Worm (Caenorhabditis elegans): ENCODE results near the gene T05C3.2.
A peak's percentile ranks its signal among the peaks of the same experiment; 100 is the strongest.

The T05C3.2 gene

DNA sequence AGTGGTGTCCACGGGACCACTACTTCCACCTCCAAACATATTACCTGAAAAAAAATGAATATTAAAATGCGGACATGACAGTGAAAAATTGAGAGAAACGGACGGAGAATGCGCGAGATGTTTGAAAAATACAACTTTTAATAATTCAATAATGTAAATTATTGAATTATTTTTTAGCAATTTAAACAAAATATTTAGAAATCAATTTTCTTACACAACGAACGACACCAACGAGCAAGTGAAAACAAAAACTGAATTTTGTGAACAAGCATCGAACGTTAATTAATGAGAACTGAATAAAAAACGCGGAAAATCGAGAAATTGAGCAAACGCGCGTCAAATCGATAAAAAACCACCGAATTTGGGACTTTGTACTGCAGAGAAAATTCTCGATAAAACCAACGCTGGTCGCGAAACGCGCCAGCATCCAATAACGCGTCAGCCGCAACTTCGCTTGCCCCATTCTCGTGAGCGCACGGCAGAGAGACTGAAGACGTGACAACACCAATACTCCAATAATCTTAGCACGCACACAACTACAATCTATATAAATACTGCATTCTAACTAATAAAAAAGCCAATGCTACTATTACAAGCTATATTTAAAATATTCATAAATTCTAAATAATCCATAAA is 11.4 kb downstream of the T05C3.2 start, which contains the start of the genes dnj-19 and nhr-47 (continued):
- TF ChIP-seq grh-1 (GFP tag; IDR thresholded peaks at IDR 0.05) = peak; percentile 90
- peak; percentile 36 for TF ChIP-seq fkh-4 (tag; optimal IDR thresholded peaks at IDR 0.05; ENCODE audit: borderline replicate concordance)
- no peak for TF ChIP-seq C34B4.2 (tag; optimal IDR thresholded peaks at IDR 0.05)
- peak; percentile 17; the same call in 1 of the 2 replicates for TF ChIP-seq unc-98 (GFP tag; IDR thresholded peaks at IDR 0.05)
- peak; percentile 79 for TF ChIP-seq lir-3 (tag; optimal IDR thresholded peaks at IDR 0.05; ENCODE audit: poor library complexity)
- TF ChIP-seq sox-4 (tag; optimal IDR thresholded peaks at IDR 0.05) = peak; percentile 91
- peak; percentile 95 for TF ChIP-seq tbx-2 (tag; optimal IDR thresholded peaks at IDR 0.05)
- no peak for TF ChIP-seq ama-1 (optimal IDR thresholded peaks at IDR 0.05)
- peak; percentile 36 for TF ChIP-seq nhr-12 (tag; optimal IDR thresholded peaks at IDR 0.05)
- TF ChIP-seq ztf-4 (tag; optimal IDR thresholded peaks at IDR 0.05) = peak; percentile 67
- TF ChIP-seq nhr-84 (tag; optimal IDR thresholded peaks at IDR 0.05) = no peak
- TF ChIP-seq fkh-8 (tag; optimal IDR thresholded peaks at IDR 0.05) = peak; percentile 96
- no peak for TF ChIP-seq hlh-4 (tag; optimal IDR thresholded peaks at IDR 0.05)
- no peak for TF ChIP-seq tlp-1 (tag; optimal IDR thresholded peaks at IDR 0.05)
- TF ChIP-seq pqm-1 (tag; optimal IDR thresholded peaks at IDR 0.05) = no peak
- no peak for TF ChIP-seq ets-5 (GFP tag; IDR thresholded peaks at IDR 0.05)
- TF ChIP-seq nhr-71 (tag; optimal IDR thresholded peaks at IDR 0.05) = peak; percentile 96

ce11 chrV:5509134-5509533 is 15.6 kb downstream of the T05C3.2 start:
- TF ChIP-seq nhr-47 (tag; optimal IDR thresholded peaks at IDR 0.05) (no peak), dpl-1 (GFP tag; optimal IDR thresholded peaks at IDR 0.05) (no peak), ztf-4 (tag; optimal IDR thresholded peaks at IDR 0.05) (no peak), lin-35 (GFP tag; optimal IDR thresholded peaks at IDR 0.05) (no peak), egl-13 (tag; optimal IDR thresholded peaks at IDR 0.05) (no peak), ama-1 (optimal IDR thresholded peaks at IDR 0.05) (no peak), mep-1 (tag; optimal IDR thresholded peaks at IDR 0.05) (no peak), lsy-2 (tag; optimal IDR thresholded peaks at IDR 0.05) (no peak), lin-13 (GFP tag; optimal IDR thresholded peaks at IDR 0.05) (no peak), fkh-10 (GFP tag; optimal IDR thresholded peaks at IDR 0.05) (no peak), nhr-12 (tag; optimal IDR thresholded peaks at IDR 0.05) (no peak), lin-15B (tag; optimal IDR thresholded peaks at IDR 0.05) (no peak)

DNA sequence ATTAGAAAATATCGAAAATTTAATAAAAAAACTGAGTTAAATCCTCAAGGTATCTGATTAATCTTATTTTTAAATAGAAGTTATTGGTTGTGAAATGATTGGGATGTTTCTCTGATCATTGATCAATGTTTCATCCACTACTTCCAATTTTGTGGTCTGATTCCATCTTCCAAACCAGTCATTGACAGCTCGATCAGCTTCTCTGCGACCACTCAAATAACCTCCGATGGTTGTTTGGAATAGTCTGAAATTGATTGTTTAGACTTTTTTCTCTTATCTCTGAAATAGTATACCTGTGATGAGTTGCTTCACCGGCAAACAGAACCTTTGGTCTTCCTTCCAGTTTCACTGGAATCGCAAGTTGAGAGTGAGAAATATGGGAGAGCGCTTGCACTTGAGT is 16.4 kb downstream of the T05C3.2 start:
- TF ChIP-seq zag-1 (tag; optimal IDR thresholded peaks at IDR 0.05) = no peak
- TF ChIP-seq lsy-2 (tag; optimal IDR thresholded peaks at IDR 0.05) = no peak
- no peak for TF ChIP-seq egl-13 (tag; optimal IDR thresholded peaks at IDR 0.05)
- TF ChIP-seq ces-1 (GFP tag; optimal IDR thresholded peaks at IDR 0.05) = no peak
- TF ChIP-seq ceh-90 (tag; optimal IDR thresholded peaks at IDR 0.05) = no peak
- TF ChIP-seq nhr-71 (tag; optimal IDR thresholded peaks at IDR 0.05) = no peak
- no peak for TF ChIP-seq ztf-11 (tag; optimal IDR thresholded peaks at IDR 0.05)
- TF ChIP-seq ztf-4 (tag; optimal IDR thresholded peaks at IDR 0.05) = no peak
- TF ChIP-seq egl-27 (tag; optimal IDR thresholded peaks at IDR 0.05) = no peak
- TF ChIP-seq lir-3 (tag; optimal IDR thresholded peaks at IDR 0.05; ENCODE audit: poor library complexity) = no peak
- TF ChIP-seq nhr-47 (tag; optimal IDR thresholded peaks at IDR 0.05) = no peak

DNA sequence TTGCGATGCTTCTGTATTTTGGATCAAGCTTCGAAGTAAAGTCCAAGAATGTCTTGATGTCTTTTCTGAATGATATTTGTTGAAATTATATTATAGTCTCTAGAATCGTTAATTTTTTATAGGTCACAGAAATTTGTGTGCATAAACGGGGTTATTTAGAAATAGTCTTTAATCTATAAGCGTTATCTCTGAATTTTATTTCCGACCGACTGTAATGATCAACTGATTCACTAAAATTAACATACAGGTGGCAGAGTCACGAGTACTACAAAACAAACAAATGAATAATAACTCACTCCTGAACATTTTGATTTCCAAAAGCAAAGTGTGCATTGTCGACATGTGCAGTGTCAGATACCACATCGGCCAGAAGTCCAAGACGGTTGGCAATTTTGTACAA is 18.2 kb downstream of the T05C3.2 start:
- peak; percentile 67 for TF ChIP-seq elt-2 (tag; optimal IDR thresholded peaks at IDR 0.05)
- peak in 1 of 2 experiments; percentile 27 for TF ChIP-seq lin-35 (GFP tag; optimal IDR thresholded peaks at IDR 0.05)
- TF ChIP-seq jun-1 (tag; optimal IDR thresholded peaks at IDR 0.05) = no peak

ce11 chrV:5512559-5512958 is 19.0 kb downstream of the T05C3.2 start:
- TF ChIP-seq elt-2 (tag; optimal IDR thresholded peaks at IDR 0.05) = peak; percentile 80
- TF ChIP-seq pqm-1 (tag; optimal IDR thresholded peaks at IDR 0.05) = peak; percentile 75
- peak in 1 of 2 experiments; percentile 0 for TF ChIP-seq lin-35 (GFP tag; optimal IDR thresholded peaks at IDR 0.05)
- no peak for TF ChIP-seq snu-23 (GFP tag; optimal IDR thresholded peaks at IDR 0.05)
- no peak for TF ChIP-seq isw-1 (GFP tag; IDR thresholded peaks at IDR 0.05)

Data from whole organism, L1 larva.